Fruit fly (Drosophila melanogaster): Measurements from ENCODE around the gene Doc2.

- TF ChIP-seq CG6163 (GFP tag; IDR thresholded peaks at IDR 0.05) (no peak), net (GFP tag; optimal IDR thresholded peaks at IDR 0.05) (no peak), CG31627 (GFP tag; optimal IDR thresholded peaks at IDR 0.05) (no peak)
Measured at dm6 chr3L:9020436-9021370, 1.7 kb upstream of the Doc2 start.

Data from whole organism, prepupa.